Fruit fly (Drosophila melanogaster): ENCODE measurements around the gene CG4045.

CG4045 gene

DNA sequence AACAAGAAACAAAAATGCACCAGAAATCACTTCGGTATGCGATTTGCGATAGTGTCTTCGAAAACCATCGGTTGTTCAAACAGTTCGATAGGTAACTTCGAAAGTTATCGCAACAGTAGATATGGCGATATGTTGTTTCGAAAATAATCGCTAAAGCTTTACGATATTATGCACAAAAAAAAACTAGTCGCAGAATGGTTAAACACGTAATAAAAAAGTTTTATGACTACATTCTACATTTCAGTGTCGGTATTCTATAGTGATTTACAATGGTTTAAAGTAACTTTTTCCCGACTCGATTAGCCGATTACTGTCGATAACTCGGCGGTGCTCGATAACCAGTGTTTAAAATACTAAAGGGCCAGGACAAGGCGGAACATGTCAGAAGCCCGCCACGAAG, 10.6 kb downstream of the CG4045 start, which contains the start of gene CG4281 (continued):
- TF ChIP-seq CG7963 (GFP tag; IDR thresholded peaks at IDR 0.05; ENCODE audit: partially characterized antibody) (peak; percentile 87), Med (GFP tag) (peak; percentile 58), NFAT (GFP tag; IDR thresholded peaks at IDR 0.05) (no peak), CG14667 (GFP tag; IDR thresholded peaks at IDR 0.05) (no peak), CG3163 (GFP tag; optimal IDR thresholded peaks at IDR 0.05) (no peak), ab (GFP tag; optimal IDR thresholded peaks at IDR 0.05) (no peak), fu2 (GFP tag; optimal IDR thresholded peaks at IDR 0.05) (no peak), Pdp1 (GFP tag; optimal IDR thresholded peaks at IDR 0.05) (peak in 1 of 2 experiments; percentile 1), nerfin-2 (GFP tag; IDR thresholded peaks at IDR 0.05; ENCODE audit: partially characterized antibody) (peak; percentile 80), otp (GFP tag; IDR thresholded peaks at IDR 0.05) (no peak), Sry-β (GFP tag; optimal IDR thresholded peaks at IDR 0.05) (peak; percentile 82), CG10366 (GFP tag; IDR thresholded peaks at IDR 0.05) (no peak), CG9797 (GFP tag; optimal IDR thresholded peaks at IDR 0.05) (peak; percentile 22), sens (GFP tag) (no peak), CG10209 (GFP tag; optimal IDR thresholded peaks at IDR 0.05) (no peak), hth (optimal IDR thresholded peaks at IDR 0.05) (no peak), sqz (GFP tag; optimal IDR thresholded peaks at IDR 0.05) (no peak), rib (GFP tag; IDR thresholded peaks at IDR 0.05) (no peak), Fer2 (tag; optimal IDR thresholded peaks at IDR 0.05) (no peak), CG1529 (GFP tag; optimal IDR thresholded peaks at IDR 0.05) (no peak), zen (tag; optimal IDR thresholded peaks at IDR 0.05) (no peak), chn (GFP tag; optimal IDR thresholded peaks at IDR 0.05) (no peak), CG34224 (GFP tag; IDR thresholded peaks at IDR 0.05; ENCODE audit: partially characterized antibody) (peak; percentile 99), nau (GFP tag; optimal IDR thresholded peaks at IDR 0.05) (no peak), fd64A (GFP tag; optimal IDR thresholded peaks at IDR 0.05) (no peak), bbx (GFP tag; IDR thresholded peaks at IDR 0.05; ENCODE audit: partially characterized antibody) (peak; percentile 91), CG2678 (tag; optimal IDR thresholded peaks at IDR 0.05) (peak; percentile 4), ATbp (GFP tag; optimal IDR thresholded peaks at IDR 0.05) (no peak), zen2 (GFP tag; IDR thresholded peaks at IDR 0.05; ENCODE audit: partially characterized antibody) (peak; percentile 95), phol (tag; optimal IDR thresholded peaks at IDR 0.05) (peak; percentile 46), Mes4 (GFP tag; optimal IDR thresholded peaks at IDR 0.05) (no peak), usp (GFP tag; optimal IDR thresholded peaks at IDR 0.05) (no peak), CG4424 (GFP tag; optimal IDR thresholded peaks at IDR 0.05) (no peak), Dip3 (GFP tag; optimal IDR thresholded peaks at IDR 0.05) (no peak), Chrac-16 (GFP tag; optimal IDR thresholded peaks at IDR 0.05) (no peak), CG10654 (GFP tag; optimal IDR thresholded peaks at IDR 0.05) (no peak), CG15696 (tag; optimal IDR thresholded peaks at IDR 0.05) (no peak), CG17612 (GFP tag; IDR thresholded peaks at IDR 0.05) (no peak), CG7928 (GFP tag; optimal IDR thresholded peaks at IDR 0.05) (no peak), CG17385 (GFP tag; optimal IDR thresholded peaks at IDR 0.05) (no peak), CG31224 (GFP tag; IDR thresholded peaks at IDR 0.05) (no peak), CG4617 (GFP tag; optimal IDR thresholded peaks at IDR 0.05; ENCODE audit: borderline replicate concordance) (peak; percentile 8), Dfd (GFP tag; optimal IDR thresholded peaks at IDR 0.05) (no peak), crp (GFP tag; optimal IDR thresholded peaks at IDR 0.05) (no peak), CG12769 (tag; optimal IDR thresholded peaks at IDR 0.05) (no peak), Atf-2 (GFP tag; optimal IDR thresholded peaks at IDR 0.05) (no peak), CG10267 (tag; optimal IDR thresholded peaks at IDR 0.05) (peak; percentile 80), Lpt (GFP tag; optimal IDR thresholded peaks at IDR 0.05) (no peak), Atf6 (GFP tag; IDR thresholded peaks at IDR 0.05) (no peak), CHES-1-like (GFP tag; optimal IDR thresholded peaks at IDR 0.05) (no peak), CG9727 (GFP tag; optimal IDR thresholded peaks at IDR 0.05) (peak; percentile 11), Hsf (GFP tag; optimal IDR thresholded peaks at IDR 0.05) (peak; percentile 12)

Data from whole organism, embryonic.